Worm (Caenorhabditis elegans) whole organism, L1 larva: ENCODE measurements around the gene F59A1.16.

Experiments
- C04F5.9 ChIP-seq: sonication (generic microtip); optimal IDR thresholded peaks from 2 replicates; lab custom pipeline; 2016; ENCODE audit warnings: missing genetic modification characterization, missing compliant biosample characterization
- Y116A8C.19 ChIP-seq: sonication (generic microtip); optimal IDR thresholded peaks from 2 replicates; lab custom pipeline; 2016; ENCODE audit warnings: missing compliant biosample characterization, missing genetic modification characterization, borderline replicate concordance
- aha-1 ChIP-seq: fragments of 150-350 bp; optimal IDR thresholded peaks from 2 replicates; lab custom pipeline; 2014; ENCODE audit warnings: missing biosample characterization, missing genetic modification characterization
- ama-1 ChIP-seq: fragments of 150-350 bp; optimal IDR thresholded peaks from 2 replicates; lab custom pipeline; 2014
- ces-1 ChIP-seq: fragments of 150-350 bp; optimal IDR thresholded peaks from 2 replicates; lab custom pipeline; 2014; ENCODE audit warnings: missing biosample characterization, missing genetic modification reagents, missing genetic modification characterization
- dpl-1 ChIP-seq, 3 experiments: fragments of 150-350 bp in 2 of 3; sonication (generic microtip) in 1 of 3; optimal IDR thresholded peaks; 2 replicates each; lab custom pipeline; 2014 to 2017; ENCODE audit warnings: missing biosample characterization in 3 of 3, missing genetic modification characterization in 3 of 3, missing genetic modification reagents in 3 of 3
- efl-3 ChIP-seq: fragments of 200-800 bp; sonication (Bioruptor generic); optimal IDR thresholded peaks from 2 replicates; lab custom pipeline; 2018; ENCODE audit warnings: mild to moderate bottlenecking, missing genetic modification characterization, missing compliant biosample characterization
- elt-3 ChIP-seq, 6 experiments: fragments of 150-350 bp in 1 of 6; sonication (generic microtip); optimal IDR thresholded peaks; 2 replicates each; lab custom pipeline; 2017 to 2018; ENCODE audit warnings: missing biosample characterization in 6 of 6, missing genetic modification characterization in 6 of 6, inconsistent platforms in 1 of 6
- fkh-10 ChIP-seq: sonication (generic microtip); optimal IDR thresholded peaks from 2 replicates; lab custom pipeline; 2017; ENCODE audit warnings: missing biosample characterization, missing genetic modification reagents, missing genetic modification characterization
- fkh-4 ChIP-seq: sonication (generic microtip); optimal IDR thresholded peaks from 2 replicates; lab custom pipeline; 2016; ENCODE audit warnings: missing compliant biosample characterization, missing genetic modification characterization, borderline replicate concordance
- hpl-2 ChIP-seq: fragments of 150-350 bp; optimal IDR thresholded peaks from 2 replicates; lab custom pipeline; 2014; ENCODE audit warnings: missing biosample characterization, missing genetic modification reagents, missing genetic modification characterization
- isw-1 ChIP-seq: fragments of 200-800 bp; sonication (Bioruptor generic); IDR thresholded peaks from 2 replicates; pipeline ENCODE4 v1.3.6; 2022; ENCODE audit warnings: missing genetic modification characterization, missing compliant biosample characterization
- jun-1 ChIP-seq: fragments of 150-350 bp; optimal IDR thresholded peaks from 2 replicates; lab custom pipeline; 2014; ENCODE audit warnings: missing biosample characterization, missing genetic modification reagents, missing genetic modification characterization
- lin-13 ChIP-seq: fragments of 150-350 bp; optimal IDR thresholded peaks from 2 replicates; lab custom pipeline; 2014; ENCODE audit warnings: missing biosample characterization, missing genetic modification reagents, missing genetic modification characterization
- lin-14 ChIP-seq: fragments of 200-800 bp; sonication (Bioruptor generic); optimal IDR thresholded peaks from 2 replicates; lab custom pipeline; 2018; ENCODE audit warnings: mild to moderate bottlenecking, missing genetic modification characterization, moderate library complexity, missing compliant biosample characterization
- lin-15B ChIP-seq: fragments of 150-350 bp; sonication (generic microtip); optimal IDR thresholded peaks from 3 replicates; lab custom pipeline; 2014; ENCODE audit warnings: missing biosample characterization, missing genetic modification characterization
- lir-3 ChIP-seq: sonication (generic microtip); optimal IDR thresholded peaks from 2 replicates; lab custom pipeline; 2016; ENCODE audit warnings: mild to moderate bottlenecking, missing genetic modification characterization, moderate library complexity, missing compliant biosample characterization; ENCODE audit not compliant: poor library complexity
- mab-9 ChIP-seq: fragments of 200-800 bp; sonication (Bioruptor generic); IDR thresholded peaks from 2 replicates; pipeline ENCODE4 v1.3.6; 2022; ENCODE audit warnings: missing genetic modification reagents, missing genetic modification characterization, missing compliant biosample characterization
- mdl-1 ChIP-seq, 2 experiments: fragments of 150-350 bp; optimal IDR thresholded peaks; 2 replicates each; lab custom pipeline; 2014 to 2017; ENCODE audit warnings: missing biosample characterization in 2 of 2, missing genetic modification characterization in 2 of 2, inconsistent platforms in 1 of 2
- mef-2 ChIP-seq: fragments of 150-350 bp; optimal IDR thresholded peaks from 2 replicates; lab custom pipeline; 2014; ENCODE audit warnings: missing biosample characterization, missing genetic modification characterization
- mep-1 ChIP-seq: fragments of 150-350 bp; optimal IDR thresholded peaks from 2 replicates; lab custom pipeline; 2014; ENCODE audit warnings: missing biosample characterization, missing genetic modification characterization
- nhr-237 ChIP-seq: fragments of 150-350 bp; optimal IDR thresholded peaks from 2 replicates; lab custom pipeline; 2014; ENCODE audit warnings: missing biosample characterization, missing genetic modification characterization
- nhr-47 ChIP-seq: sonication (generic microtip); optimal IDR thresholded peaks from 2 replicates; lab custom pipeline; 2016; ENCODE audit warnings: mild to moderate bottlenecking, missing genetic modification characterization, moderate library complexity, missing compliant biosample characterization
- nhr-76 ChIP-seq: sonication (generic microtip); optimal IDR thresholded peaks from 2 replicates; lab custom pipeline; 2017; ENCODE audit warnings: missing biosample characterization, missing genetic modification characterization
- nhr-77 ChIP-seq: fragments of 150-350 bp; optimal IDR thresholded peaks from 2 replicates; lab custom pipeline; 2014; ENCODE audit warnings: missing biosample characterization, missing genetic modification characterization
- nhr-84 ChIP-seq: sonication (generic microtip); optimal IDR thresholded peaks from 2 replicates; lab custom pipeline; 2017; ENCODE audit warnings: missing biosample characterization, missing genetic modification characterization
- nhr-85 ChIP-seq: sonication (generic microtip); peaks from one replicate; lab custom pipeline; 2016; ENCODE audit warnings: missing genetic modification characterization, inconsistent platforms, missing compliant biosample characterization
- nhr-90 ChIP-seq: sonication (generic microtip); optimal IDR thresholded peaks from 2 replicates; lab custom pipeline; 2016; ENCODE audit warnings: mild to moderate bottlenecking, missing genetic modification characterization, missing compliant biosample characterization; ENCODE audit not compliant: poor library complexity
- pag-3 ChIP-seq: sonication (generic microtip); optimal IDR thresholded peaks from 2 replicates; lab custom pipeline; 2017; ENCODE audit warnings: missing genetic modification characterization, mild to moderate bottlenecking, missing compliant biosample characterization, antibody characterized with exemption, borderline replicate concordance; ENCODE audit not compliant: insufficient read depth
- pax-3 ChIP-seq: fragments of 200-800 bp; sonication (Bioruptor generic); optimal IDR thresholded peaks from 2 replicates; lab custom pipeline; 2018; ENCODE audit warnings: mild to moderate bottlenecking, missing genetic modification characterization, moderate library complexity, missing compliant biosample characterization
- pqm-1 ChIP-seq: sonication (generic microtip); optimal IDR thresholded peaks from 3 replicates; lab custom pipeline; 2017; ENCODE audit warnings: missing biosample characterization, missing genetic modification characterization
- sptf-1 ChIP-seq: fragments of 150-350 bp; optimal IDR thresholded peaks from 2 replicates; lab custom pipeline; 2014; ENCODE audit warnings: missing biosample characterization, missing genetic modification characterization
- sup-37 ChIP-seq: fragments of 200-800 bp; sonication (Bioruptor generic); optimal IDR thresholded peaks from 2 replicates; lab custom pipeline; 2018; ENCODE audit warnings: mild to moderate bottlenecking, missing genetic modification characterization, missing compliant biosample characterization
- tlp-1 ChIP-seq: fragments of 150-350 bp; optimal IDR thresholded peaks from 2 replicates; lab custom pipeline; 2014; ENCODE audit warnings: missing biosample characterization, missing genetic modification characterization
- unc-130 ChIP-seq: fragments of 150-350 bp; optimal IDR thresholded peaks from 2 replicates; lab custom pipeline; 2017; ENCODE audit warnings: missing biosample characterization, missing genetic modification characterization, inconsistent platforms
- unc-30 ChIP-seq: sonication (generic microtip); optimal IDR thresholded peaks from 2 replicates; lab custom pipeline; 2017; ENCODE audit warnings: missing biosample characterization, missing genetic modification characterization
- unc-86 ChIP-seq: sonication (generic microtip); optimal IDR thresholded peaks from 2 replicates; lab custom pipeline; 2016; ENCODE audit warnings: missing genetic modification characterization, missing compliant biosample characterization

F59A1.16 gene

ce11 chrV:17676553-17676952 is 8.2 kb downstream of the F59A1.16 start, which contains the start of gene str-92:
str-92 (minus strand) TSS chrV:17676653.
- TF ChIP-seq elt-3 (tag; optimal IDR thresholded peaks at IDR 0.05; lab: Kevin White, UChicago) (no peak), mep-1 (no peak), nhr-85 (tag; lab: Kevin White, UChicago) (no peak), fkh-10 (GFP tag; lab: Kevin White, UChicago) (no peak), mab-9 (GFP tag; lab: Robert Waterston, UW) (no peak), ama-1 (no peak), unc-86 (tag; lab: Kevin White, UChicago) (no peak)

- TF ChIP-seq nhr-47 (no peak), tlp-1 (no peak), unc-130 (tag; lab: Kevin White, UChicago) (no peak), lin-14 (GFP tag; lab: Kevin White, UChicago) (no peak), pax-3 (tag; lab: Kevin White, UChicago) (no peak), fkh-4 (no peak), mef-2 (tag; lab: Kevin White, UChicago) (no peak), sptf-1 (tag; lab: Kevin White, UChicago) (no peak), isw-1 (no peak), hpl-2 (GFP tag; lab: Kevin White, UChicago) (no peak), C04F5.9 (tag; lab: Kevin White, UChicago) (no peak), pag-3 (tag; lab: Kevin White, UChicago) (no peak), efl-3 (GFP tag; lab: Kevin White, UChicago) (no peak), nhr-90 (tag; lab: Kevin White, UChicago) (no peak), nhr-76 (tag; lab: Kevin White, UChicago) (no peak), pqm-1 (tag; lab: Kevin White, UChicago) (no peak), mdl-1 (tag; optimal IDR thresholded peaks at IDR 0.05; lab: Kevin White, UChicago) (no peak), nhr-84 (no peak)
Measured at ce11 chrV:17673343-17673742, 11.4 kb downstream of the F59A1.16 start, which contains the start of gene str-93. str-93 (minus strand) TSS chrV:17673443.

ce11 chrV:17668531-17668930 is 16.2 kb downstream of the F59A1.16 start, which contains the start of gene str-89:
str-89 (plus strand) TSS chrV:17668831.
- TF ChIP-seq ces-1, result no peak
- TF ChIP-seq unc-30, result no peak
- no peak for TF ChIP-seq dpl-1 (GFP tag; optimal IDR thresholded peaks at IDR 0.05; lab: Kevin White, UChicago)
- no peak for TF ChIP-seq sup-37 (GFP tag; lab: Kevin White, UChicago)
- no peak for TF ChIP-seq pag-3 (tag; lab: Kevin White, UChicago)
- no peak for TF ChIP-seq nhr-77 (tag; lab: Kevin White, UChicago)
- no peak for TF ChIP-seq mab-9 (GFP tag; lab: Robert Waterston, UW)
- TF ChIP-seq nhr-237 (tag; lab: Kevin White, UChicago), result no peak
- TF ChIP-seq, all 84 proteins: peak for 0

ce11 chrV:17667676-17668075 is 17.1 kb downstream of the F59A1.16 start, which contains the start of gene F59A1.12:
F59A1.12 (minus strand) TSS chrV:17667776.
- TF ChIP-seq nhr-84 (no peak), aha-1 (tag; lab: Kevin White, UChicago) (no peak), mab-9 (GFP tag; lab: Robert Waterston, UW) (no peak), tlp-1 (no peak), lin-15B (no peak), lin-13 (no peak), lin-14 (GFP tag; lab: Kevin White, UChicago) (no peak), lir-3 (tag; lab: Kevin White, UChicago) (no peak), sptf-1 (tag; lab: Kevin White, UChicago) (no peak), Y116A8C.19 (tag; lab: Kevin White, UChicago) (no peak), jun-1 (no peak), ces-1 (no peak)
